Worm (Caenorhabditis elegans) whole organism, early embryonic: ENCODE data around the gene pah-1.

Experiments
- ama-1 ChIP-seq: fragments of 150-350 bp; optimal IDR thresholded peaks from 2 replicates; lab custom pipeline; 2014
- ceh-36 ChIP-seq: sonication (generic microtip); optimal IDR thresholded peaks from 2 replicates; lab custom pipeline; 2016; ENCODE audit warnings: missing genetic modification characterization, inconsistent platforms, missing compliant biosample characterization
- hmg-4 ChIP-seq: fragments of 200-800 bp; sonication (Bioruptor generic); optimal IDR thresholded peaks from 2 replicates; lab custom pipeline; 2018; ENCODE audit warnings: mild to moderate bottlenecking, missing genetic modification characterization, missing compliant biosample characterization
- scrt-1 ChIP-seq: fragments of 200-800 bp; sonication (Bioruptor generic); IDR thresholded peaks from 2 replicates; pipeline ENCODE4 v1.3.6; 2022; ENCODE audit warnings: missing genetic modification characterization, missing compliant biosample characterization
- tbx-11 ChIP-seq: fragments of 200-800 bp; sonication (Bioruptor generic); IDR thresholded peaks from 2 replicates; pipeline ENCODE4 v1.3.6; 2022; ENCODE audit warnings: missing genetic modification characterization, missing compliant biosample characterization
- tbx-37 ChIP-seq: fragments of 200-800 bp; sonication (Bioruptor generic); conservative IDR thresholded peaks from 2 replicates; pipeline ENCODE4 v1.3.6; 2022; ENCODE audit warnings: missing genetic modification reagents, missing genetic modification characterization, missing compliant biosample characterization
- tra-4 ChIP-seq: sonication (generic microtip); optimal IDR thresholded peaks from 2 replicates; lab custom pipeline; 2017; ENCODE audit warnings: missing genetic modification characterization, missing compliant biosample characterization

DNA sequence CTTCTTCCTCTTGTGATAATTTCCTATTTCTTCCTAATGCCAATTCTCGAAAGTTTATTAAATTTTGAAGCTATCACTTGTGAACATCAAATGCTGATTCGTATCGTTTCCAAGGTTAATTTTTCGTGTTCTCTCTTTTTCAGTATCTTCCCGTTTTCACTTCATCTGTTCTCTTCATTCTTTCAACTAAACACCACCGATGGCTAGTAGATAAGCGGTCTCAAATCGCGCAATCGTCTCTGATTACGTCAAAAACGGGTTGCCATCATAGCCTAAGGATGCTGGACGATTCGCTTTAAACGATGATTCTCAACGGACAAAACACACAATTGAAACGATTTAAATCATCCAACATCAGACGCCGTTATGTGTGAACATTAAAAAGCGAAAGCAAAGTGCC, 49.2 kb downstream of the pah-1 start:
- TF ChIP-seq hmg-4 (GFP tag; lab: Kevin White, UChicago) (no peak), tra-4 (tag; lab: Kevin White, UChicago) (no peak), tbx-37 (GFP tag; lab: Robert Waterston, UW) (no peak), scrt-1 (no peak), ama-1 (no peak), ceh-36 (tag; lab: Kevin White, UChicago) (no peak), tbx-11 (no peak)
